Fruit fly (Drosophila melanogaster): Measurements from ENCODE around the gene Mpp6.
A peak's percentile ranks its signal among the peaks of the same experiment; 100 is the strongest.

DNA sequence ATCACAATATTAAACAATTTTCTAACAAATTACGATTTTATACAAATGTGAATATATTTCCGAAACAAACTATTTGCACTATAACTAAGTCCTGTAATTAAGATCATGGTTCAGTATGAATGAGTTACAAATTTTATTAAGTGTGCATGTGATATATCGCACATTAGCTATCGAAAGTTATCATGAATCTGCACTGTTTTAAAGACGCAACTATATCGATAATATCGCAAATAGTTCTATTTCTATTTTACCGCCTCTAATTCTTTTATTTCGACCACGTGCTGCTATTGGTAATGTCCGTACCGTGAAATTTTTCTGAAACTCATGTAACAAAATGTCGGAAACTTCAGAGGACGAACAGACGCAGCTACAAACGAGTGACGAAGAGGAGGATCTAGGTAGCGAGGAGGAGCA, 13.1 kb upstream of the Mpp6 start, which contains the start of gene pths:
- no peak for TF ChIP-seq Drgx (GFP tag; IDR thresholded peaks at IDR 0.05)
- peak; percentile 68 for TF ChIP-seq CG9817 (tag; optimal IDR thresholded peaks at IDR 0.05)
- no peak for TF ChIP-seq CG6683 (GFP tag; optimal IDR thresholded peaks at IDR 0.05)
- peak; percentile 65 for TF ChIP-seq CHES-1-like (GFP tag; optimal IDR thresholded peaks at IDR 0.05)
- no peak for TF ChIP-seq CG8359 (GFP tag; optimal IDR thresholded peaks at IDR 0.05; ENCODE audit: borderline replicate concordance)
- TF ChIP-seq CG15601 (tag; optimal IDR thresholded peaks at IDR 0.05) = no peak
